Fruit fly (Drosophila melanogaster) whole organism, embryonic: ENCODE results near the gene Cpr5C.

Source experiments
- Atf-2 ChIP-seq: fragments of 200-800 bp; sonication (Bioruptor generic); optimal IDR thresholded peaks from 2 replicates; lab custom pipeline; 2016; ENCODE audit warnings: missing biosample characterization, missing genetic modification characterization
- Atf6 ChIP-seq: fragments of 200-800 bp; sonication (Bioruptor generic); IDR thresholded peaks from 2 replicates; pipeline ENCODE4 v1.3.6; 2022; ENCODE audit warnings: missing biosample characterization, missing genetic modification characterization
- CG10147 ChIP-seq: fragments of 200-800 bp; sonication (Bioruptor generic); optimal IDR thresholded peaks from 2 replicates; lab custom pipeline; 2019; ENCODE audit warnings: missing biosample characterization, mild to moderate bottlenecking, missing genetic modification characterization, moderate library complexity
- CG10209 ChIP-seq: fragments of 200-800 bp; sonication (Bioruptor generic); optimal IDR thresholded peaks from 3 replicates; lab custom pipeline; 2017; ENCODE audit warnings: missing biosample characterization, mild to moderate bottlenecking, missing genetic modification characterization, missing genetic modification reagents
- CG34376 ChIP-seq: fragments of 200-800 bp; sonication (Bioruptor generic); optimal IDR thresholded peaks from 2 replicates; lab custom pipeline; 2018; ENCODE audit warnings: missing biosample characterization, mild to moderate bottlenecking, missing genetic modification characterization
- CG5953 ChIP-seq: fragments of 200-800 bp; sonication (Bioruptor generic); IDR thresholded peaks from 2 replicates; pipeline ENCODE4 v1.3.6; 2022; ENCODE audit warnings: missing biosample characterization, missing genetic modification characterization
- MTF-1 ChIP-seq: fragments of 200-800 bp; sonication (Bioruptor generic); optimal IDR thresholded peaks from 2 replicates; lab custom pipeline; 2018; ENCODE audit warnings: missing biosample characterization, mild to moderate bottlenecking, missing genetic modification characterization, borderline replicate concordance
- Sry-β ChIP-seq: fragments of 200-800 bp; sonication (Bioruptor generic); optimal IDR thresholded peaks from 2 replicates; lab custom pipeline; 2018; ENCODE audit warnings: missing biosample characterization, mild to moderate bottlenecking, missing genetic modification characterization, moderate library complexity
- ase ChIP-seq: fragments of 200-800 bp; sonication (Bioruptor generic); IDR thresholded peaks from 3 replicates; pipeline ENCODE4 v1.3.6; 2022; ENCODE audit warnings: missing biosample characterization, missing genetic modification characterization
- dm ChIP-seq: fragments of 200-800 bp; sonication (Bioruptor generic); optimal IDR thresholded peaks from 3 replicates; lab custom pipeline; 2016; ENCODE audit warnings: missing biosample characterization, missing genetic modification characterization
- nau ChIP-seq: fragments of 200-800 bp; sonication (Bioruptor generic); optimal IDR thresholded peaks from 3 replicates; lab custom pipeline; 2017; ENCODE audit warnings: missing biosample characterization, mild to moderate bottlenecking, missing genetic modification characterization, missing genetic modification reagents
- row ChIP-seq: fragments of 200-800 bp; sonication (Bioruptor generic); IDR thresholded peaks from 3 replicates; pipeline ENCODE4 v1.3.6; 2022; ENCODE audit warnings: missing biosample characterization, missing genetic modification characterization
- shn ChIP-seq: fragments of 200-800 bp; sonication (Bioruptor generic); optimal IDR thresholded peaks from 3 replicates; lab custom pipeline; 2016; ENCODE audit warnings: missing biosample characterization, missing genetic modification characterization
- sna ChIP-seq: fragments of 200-800 bp; sonication (Bioruptor generic); IDR thresholded peaks from 2 replicates; pipeline ENCODE4 v1.3.6; 2022; ENCODE audit warnings: missing biosample characterization, missing genetic modification characterization; ENCODE audit not compliant: partially characterized antibody
- z ChIP-seq: fragments of 200-800 bp; sonication (Bioruptor generic); IDR thresholded peaks from 3 replicates; pipeline ENCODE4 v1.3.6; 2022; ENCODE audit warnings: missing biosample characterization, missing genetic modification characterization
- zen2 ChIP-seq: fragments of 200-800 bp; sonication (Bioruptor generic); IDR thresholded peaks from 3 replicates; pipeline ENCODE4 v1.3.6; 2022; ENCODE audit warnings: missing biosample characterization, missing genetic modification characterization; ENCODE audit not compliant: partially characterized antibody

The Cpr5C gene

DNA sequence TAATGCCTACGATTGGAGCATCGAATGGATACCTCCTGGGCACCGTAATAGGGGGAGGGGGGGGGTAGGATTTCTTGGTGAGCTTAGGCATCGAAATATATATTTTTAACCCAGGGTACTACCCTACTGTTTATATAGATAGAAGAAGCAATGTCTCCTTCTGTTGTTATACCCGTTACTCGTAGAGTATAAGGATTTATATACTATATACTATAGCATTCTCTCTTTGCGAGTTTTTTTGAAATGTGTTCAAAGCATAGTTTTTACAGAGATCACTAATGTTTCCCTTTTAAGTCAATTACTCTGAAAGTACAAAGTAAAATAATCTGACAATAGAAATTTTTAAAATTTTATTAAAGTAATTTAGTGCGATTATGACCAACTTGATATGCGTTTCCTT, 49.0 kb downstream of the Cpr5C start, which contains the start of gene CG43136:
CG43136 (plus strand) TSS at position 301 of the 400 bp plus-strand sequence.
- TF ChIP-seq shn (GFP tag; lab: Kevin White, UChicago) (no peak), z (GFP tag; lab: Robert Waterston, UW) (no peak), CG10147 (GFP tag; lab: Kevin White, UChicago) (no peak), sna (GFP tag; lab: Robert Waterston, UW) (no peak), row (GFP tag; lab: Robert Waterston, UW) (no peak), MTF-1 (GFP tag; lab: Kevin White, UChicago) (no peak), Atf6 (GFP tag; lab: Robert Waterston, UW) (no peak), Atf-2 (GFP tag; lab: Kevin White, UChicago) (no peak), ase (GFP tag; lab: Robert Waterston, UW) (no peak), zen2 (no peak), Sry-β (no peak), CG5953 (GFP tag; lab: Robert Waterston, UW) (no peak), dm (GFP tag; lab: Kevin White, UChicago) (no peak), nau (GFP tag; lab: Kevin White, UChicago) (no peak), CG34376 (no peak), CG10209 (no peak)
- TF ChIP-seq, all 482 proteins: peak for 0
